Worm (Caenorhabditis elegans) whole organism, L3 larva: ENCODE data around the gene srxa-18.

Source experiments
- fos-1 ChIP-seq: fragments of 150-350 bp; optimal IDR thresholded peaks from 2 replicates; lab custom pipeline; 2014; ENCODE audit warnings: missing biosample characterization, missing genetic modification characterization
- nfya-1 ChIP-seq: sonication (generic microtip); optimal IDR thresholded peaks from 2 replicates; lab custom pipeline; 2017; ENCODE audit warnings: missing genetic modification characterization, mild to moderate bottlenecking, missing compliant biosample characterization, antibody characterized with exemption, moderate library complexity; ENCODE audit not compliant: insufficient read depth

- TF ChIP-seq fos-1 (tag; lab: Kevin White, UChicago) (no peak), nfya-1 (tag; lab: Kevin White, UChicago) (no peak)
Observed at ce11 chrV:10158528-10158927, 37.7 kb upstream of the srxa-18 start, which contains the start of gene srsx-30.
